Worm (Caenorhabditis elegans): ENCODE data around the gene T08D10.3.

DNA sequence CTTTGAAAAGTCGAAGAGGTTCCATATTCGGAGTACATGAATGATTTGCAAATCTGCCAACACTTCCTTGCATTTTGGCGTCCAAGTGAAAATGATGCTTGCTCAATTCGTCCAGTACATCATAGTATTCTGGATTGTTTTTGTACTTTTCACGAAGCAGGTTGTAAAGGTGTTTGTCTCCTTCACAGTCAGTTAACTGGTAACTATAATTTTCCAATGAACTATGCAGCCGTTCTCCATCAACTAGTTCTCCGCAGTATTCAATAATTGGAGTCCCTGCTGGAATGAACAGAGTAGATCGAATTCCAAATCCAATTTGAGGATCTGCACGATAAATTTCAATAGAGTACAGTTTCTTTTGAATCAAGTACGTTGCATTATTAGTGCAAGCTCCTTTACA is 16.1 kb downstream of the T08D10.3 start:
- TF ChIP-seq W03F9.2 (tag; optimal IDR thresholded peaks at IDR 0.05) (no peak), dao-5 (tag; optimal IDR thresholded peaks at IDR 0.05) (no peak), him-1 (tag; optimal IDR thresholded peaks at IDR 0.05) (no peak)
